Worm (Caenorhabditis elegans) whole organism, L4/young adult: ENCODE measurements around the gene phat-3.

Experiments used
- W03F9.2 ChIP-seq: fragments of 150-350 bp; optimal IDR thresholded peaks from 2 replicates; lab custom pipeline; 2014; ENCODE audit warnings: missing biosample characterization, missing genetic modification characterization
- dao-5 ChIP-seq: sonication (generic microtip); optimal IDR thresholded peaks from 2 replicates; lab custom pipeline; 2016; ENCODE audit warnings: missing genotype, missing genetic modification characterization, moderate library complexity, missing compliant biosample characterization
- him-1 ChIP-seq: sonication (generic microtip); optimal IDR thresholded peaks from 2 replicates; lab custom pipeline; 2016; ENCODE audit warnings: missing genotype, missing genetic modification reagents, missing genetic modification characterization, missing compliant biosample characterization

DNA sequence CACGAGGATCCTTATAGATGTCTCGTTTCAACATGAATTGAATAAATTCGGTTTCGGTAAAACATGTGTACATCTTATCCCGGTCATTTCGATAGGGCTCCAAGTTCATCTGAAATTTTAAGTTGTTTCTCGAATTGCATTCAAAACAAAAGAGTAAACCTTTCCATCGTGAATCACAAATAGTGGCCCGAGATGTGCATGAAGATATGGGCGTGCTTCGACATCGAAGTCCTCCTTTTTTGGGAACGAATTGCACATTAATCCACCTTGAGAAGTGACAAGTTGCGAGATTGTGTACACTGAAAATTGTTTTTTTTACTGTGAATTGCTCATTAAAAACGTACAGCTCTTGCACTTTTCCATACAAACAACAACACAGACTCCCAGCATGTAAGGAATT is 12.5 kb downstream of the phat-3 start:
- TF ChIP-seq W03F9.2 (tag; lab: Kevin White, UChicago) (no peak), dao-5 (tag; lab: Kevin White, UChicago) (no peak), him-1 (tag; lab: Kevin White, UChicago) (no peak)
